Worm (Caenorhabditis elegans) whole organism, L1 larva: Measurements from ENCODE around the gene srg-38.

ENCODE experiments used
- C04F5.9 ChIP-seq: sonication (generic microtip); optimal IDR thresholded peaks from 2 replicates; lab custom pipeline; 2016; ENCODE audit warnings: missing genetic modification characterization, missing compliant biosample characterization
- C34B4.2 ChIP-seq: sonication (generic microtip); optimal IDR thresholded peaks from 2 replicates; lab custom pipeline; 2017; ENCODE audit warnings: mild to moderate bottlenecking, missing genetic modification characterization, missing compliant biosample characterization
- aha-1 ChIP-seq: fragments of 150-350 bp; optimal IDR thresholded peaks from 2 replicates; lab custom pipeline; 2014; ENCODE audit warnings: missing biosample characterization, missing genetic modification characterization
- aly-2 ChIP-seq: fragments of 150-350 bp; optimal IDR thresholded peaks from 2 replicates; lab custom pipeline; 2014; ENCODE audit warnings: missing biosample characterization, missing genetic modification characterization
- ama-1 ChIP-seq: fragments of 150-350 bp; optimal IDR thresholded peaks from 2 replicates; lab custom pipeline; 2014
- blmp-1 ChIP-seq: fragments of 150-350 bp; optimal IDR thresholded peaks from 2 replicates; lab custom pipeline; 2014; ENCODE audit warnings: missing biosample characterization, missing genetic modification characterization
- ceh-8 ChIP-seq: fragments of 200-800 bp; sonication (Bioruptor generic); optimal IDR thresholded peaks from 2 replicates; lab custom pipeline; 2018; ENCODE audit warnings: mild to moderate bottlenecking, missing genetic modification characterization, moderate library complexity, missing compliant biosample characterization
- ceh-82 ChIP-seq, 3 experiments: fragments of 150-350 bp in 1 of 3; sonication (generic microtip) in 2 of 3; optimal IDR thresholded peaks; 2 replicates each; lab custom pipeline; 2014 to 2017; ENCODE audit warnings: missing biosample characterization in 3 of 3, missing genetic modification characterization in 3 of 3
- dsc-1 ChIP-seq: sonication (generic microtip); optimal IDR thresholded peaks from 2 replicates; lab custom pipeline; 2016; ENCODE audit warnings: mild to moderate bottlenecking, missing genetic modification characterization, missing compliant biosample characterization
- efl-1 ChIP-seq, 4 experiments: fragments of 150-350 bp; optimal IDR thresholded peaks in 3 of 4; peaks in 1 of 4; 1 replicate in 1 of 4; 2 replicates in 3 of 4; lab custom pipeline; 2014; ENCODE audit warnings: missing biosample characterization in 2 of 4, missing genetic modification characterization in 2 of 4, missing genetic modification reagents in 2 of 4
- egl-27 ChIP-seq, 2 experiments: fragments of 150-350 bp in 1 of 2; sonication (generic microtip); optimal IDR thresholded peaks; 3 replicates each; lab custom pipeline; 2017 to 2018; ENCODE audit warnings: missing biosample characterization in 2 of 2, missing genetic modification characterization in 2 of 2, missing genetic modification reagents in 2 of 2
- elt-2 ChIP-seq: sonication (generic microtip); optimal IDR thresholded peaks from 2 replicates; lab custom pipeline; 2016; ENCODE audit warnings: missing genetic modification characterization, mild to moderate bottlenecking, inconsistent platforms, missing compliant biosample characterization, missing genetic modification reagents
- elt-3 ChIP-seq, 6 experiments: fragments of 150-350 bp in 1 of 6; sonication (generic microtip); optimal IDR thresholded peaks; 2 replicates each; lab custom pipeline; 2017 to 2018; ENCODE audit warnings: missing biosample characterization in 6 of 6, missing genetic modification characterization in 6 of 6, inconsistent platforms in 1 of 6
- ets-5 ChIP-seq: fragments of 200-800 bp; sonication (Bioruptor generic); IDR thresholded peaks from 2 replicates; pipeline ENCODE4 v1.3.6; 2022; ENCODE audit warnings: missing genetic modification characterization, missing compliant biosample characterization
- fos-1 ChIP-seq: fragments of 150-350 bp; optimal IDR thresholded peaks from 2 replicates; lab custom pipeline; 2014; ENCODE audit warnings: missing biosample characterization, missing genetic modification characterization
- grh-1 ChIP-seq: fragments of 200-800 bp; sonication (Bioruptor generic); IDR thresholded peaks from 2 replicates; pipeline ENCODE4 v1.3.6; 2022; ENCODE audit warnings: missing genetic modification reagents, missing genetic modification characterization, missing compliant biosample characterization
- lin-14 ChIP-seq: fragments of 200-800 bp; sonication (Bioruptor generic); optimal IDR thresholded peaks from 2 replicates; lab custom pipeline; 2018; ENCODE audit warnings: mild to moderate bottlenecking, missing genetic modification characterization, moderate library complexity, missing compliant biosample characterization
- lin-35 ChIP-seq, 2 experiments: fragments of 150-350 bp; optimal IDR thresholded peaks; 2 replicates each; lab custom pipeline; 2014; ENCODE audit warnings: missing biosample characterization in 2 of 2, missing genetic modification characterization in 2 of 2, missing genetic modification reagents in 2 of 2
- lsy-2 ChIP-seq, 2 experiments: fragments of 150-350 bp; optimal IDR thresholded peaks; 2 replicates each; lab custom pipeline; 2014; ENCODE audit warnings: missing biosample characterization in 2 of 2, missing genetic modification characterization in 2 of 2
- mdl-1 ChIP-seq, 2 experiments: fragments of 150-350 bp; optimal IDR thresholded peaks; 2 replicates each; lab custom pipeline; 2014 to 2017; ENCODE audit warnings: missing biosample characterization in 2 of 2, missing genetic modification characterization in 2 of 2, inconsistent platforms in 1 of 2
- mep-1 ChIP-seq: fragments of 150-350 bp; optimal IDR thresholded peaks from 2 replicates; lab custom pipeline; 2014; ENCODE audit warnings: missing biosample characterization, missing genetic modification characterization
- nhr-12 ChIP-seq: sonication (generic microtip); optimal IDR thresholded peaks from 2 replicates; lab custom pipeline; 2017; ENCODE audit warnings: missing biosample characterization, missing genetic modification characterization
- nhr-19 ChIP-seq: fragments of 200-800 bp; sonication (Bioruptor generic); conservative IDR thresholded peaks from 2 replicates; pipeline ENCODE4 v1.3.6; 2022; ENCODE audit warnings: missing genetic modification characterization, missing compliant biosample characterization
- nhr-20 ChIP-seq: sonication (generic microtip); optimal IDR thresholded peaks from 2 replicates; lab custom pipeline; 2016; ENCODE audit warnings: mild to moderate bottlenecking, missing genetic modification characterization, missing compliant biosample characterization
- nhr-237 ChIP-seq: fragments of 150-350 bp; optimal IDR thresholded peaks from 2 replicates; lab custom pipeline; 2014; ENCODE audit warnings: missing biosample characterization, missing genetic modification characterization
- nhr-28 ChIP-seq: fragments of 150-350 bp; optimal IDR thresholded peaks from 2 replicates; lab custom pipeline; 2014; ENCODE audit warnings: missing biosample characterization, missing genetic modification characterization
- nhr-71 ChIP-seq: sonication (generic microtip); optimal IDR thresholded peaks from 2 replicates; lab custom pipeline; 2016; ENCODE audit warnings: mild to moderate bottlenecking, missing genetic modification characterization, moderate library complexity, missing compliant biosample characterization
- nhr-76 ChIP-seq: sonication (generic microtip); optimal IDR thresholded peaks from 2 replicates; lab custom pipeline; 2017; ENCODE audit warnings: missing biosample characterization, missing genetic modification characterization
- nhr-85 ChIP-seq: sonication (generic microtip); peaks from one replicate; lab custom pipeline; 2016; ENCODE audit warnings: missing genetic modification characterization, inconsistent platforms, missing compliant biosample characterization
- nhr-90 ChIP-seq: sonication (generic microtip); optimal IDR thresholded peaks from 2 replicates; lab custom pipeline; 2016; ENCODE audit warnings: mild to moderate bottlenecking, missing genetic modification characterization, missing compliant biosample characterization; ENCODE audit not compliant: poor library complexity
- pag-3 ChIP-seq: sonication (generic microtip); optimal IDR thresholded peaks from 2 replicates; lab custom pipeline; 2017; ENCODE audit warnings: missing genetic modification characterization, mild to moderate bottlenecking, missing compliant biosample characterization, antibody characterized with exemption, borderline replicate concordance; ENCODE audit not compliant: insufficient read depth
- rnt-1 ChIP-seq: sonication (generic microtip); optimal IDR thresholded peaks from 2 replicates; lab custom pipeline; 2016; ENCODE audit warnings: mild to moderate bottlenecking, missing genetic modification characterization, moderate library complexity, missing compliant biosample characterization
- skn-1 ChIP-seq: fragments of 150-350 bp; optimal IDR thresholded peaks from 2 replicates; lab custom pipeline; 2014; ENCODE audit warnings: missing biosample characterization, missing genetic modification characterization
- snu-23 ChIP-seq: sonication (generic microtip); optimal IDR thresholded peaks from 2 replicates; lab custom pipeline; 2016; ENCODE audit warnings: missing genetic modification characterization, missing compliant biosample characterization
- swsn-7 ChIP-seq: sonication (generic microtip); optimal IDR thresholded peaks from 2 replicates; lab custom pipeline; 2016; ENCODE audit warnings: missing genetic modification characterization, missing compliant biosample characterization
- tbx-2 ChIP-seq: sonication (generic microtip); optimal IDR thresholded peaks from 2 replicates; lab custom pipeline; 2016; ENCODE audit warnings: missing genetic modification characterization, missing compliant biosample characterization
- unc-86 ChIP-seq: sonication (generic microtip); optimal IDR thresholded peaks from 2 replicates; lab custom pipeline; 2016; ENCODE audit warnings: missing genetic modification characterization, missing compliant biosample characterization
- xbp-1 ChIP-seq: sonication (generic microtip); optimal IDR thresholded peaks from 2 replicates; lab custom pipeline; 2016; ENCODE audit warnings: missing genetic modification characterization, missing compliant biosample characterization
- zip-4 ChIP-seq: fragments of 200-800 bp; sonication (Bioruptor generic); optimal IDR thresholded peaks from 2 replicates; lab custom pipeline; 2018; ENCODE audit warnings: mild to moderate bottlenecking, missing genetic modification characterization, moderate library complexity, missing compliant biosample characterization
- ztf-11 ChIP-seq, 2 experiments: sonication (generic microtip); optimal IDR thresholded peaks; 2 replicates each; lab custom pipeline; 2016 to 2017; ENCODE audit warnings: missing genetic modification characterization in 2 of 2, missing biosample characterization in 1 of 2, missing compliant biosample characterization in 1 of 2

srg-38 gene

ce11 chrV:11146958-11147779, 8.3 kb downstream of the srg-38 start, which contains the start of the genes T19C4.24 and nlp-33:
TSS of gene T19C4.24 (minus strand) at chrV:11147008.
TSS of gene nlp-33 (plus strand) at chrV:11147346.
- TF ChIP-seq snu-23 (peak; percentile 50), blmp-1 (tag; lab: Kevin White, UChicago) (peak; percentile 26), aly-2 (tag; lab: Kevin White, UChicago) (no peak), elt-3 (tag; optimal IDR thresholded peaks at IDR 0.05; lab: Kevin White, UChicago) (peak in 2 of 6 experiments; percentile 60 to 74), nhr-85 (peak; percentile 89), grh-1 (peak; percentile 30; the same call in 1 of the 2 replicates), ets-5 (GFP tag; lab: Robert Waterston, UW) (no peak), ama-1 (lab: Kevin White, UChicago) (peak; percentile 82), tbx-2 (tag; lab: Kevin White, UChicago) (peak; percentile 20), lin-14 (peak; percentile 63), nhr-71 (tag; lab: Kevin White, UChicago) (peak; percentile 40), nhr-76 (no peak), lin-35 (GFP tag; optimal IDR thresholded peaks at IDR 0.05; lab: Kevin White, UChicago) (peak in 1 of 2 experiments; percentile 19), swsn-7 (tag; lab: Kevin White, UChicago) (no peak), nhr-90 (tag; lab: Kevin White, UChicago) (peak; percentile 51), nhr-28 (tag; lab: Kevin White, UChicago) (no peak), nhr-20 (tag; lab: Kevin White, UChicago) (peak; percentile 54), lsy-2 (tag; optimal IDR thresholded peaks at IDR 0.05; lab: Kevin White, UChicago) (peak in 1 of 2 experiments; percentile 8), nhr-19 (GFP tag; lab: Robert Waterston, UW) (peak; percentile 16; the same call in 1 of the 2 replicates)

- TF ChIP-seq efl-1 (optimal IDR thresholded peaks at IDR 0.05; lab: Kevin White, UChicago) (no peak), efl-1 (GFP tag; optimal IDR thresholded peaks at IDR 0.05 in 1 of 2; lab: Kevin White, UChicago) (peak in 1 of 2 experiments; percentile 7), C04F5.9 (tag; lab: Kevin White, UChicago) (no peak)
Measured at ce11 chrV:11144694-11145093, 10.8 kb downstream of the srg-38 start, which contains the start of gene C06H2.7. TSS of gene C06H2.7 (minus strand) at chrV:11144794.

ce11 chrV:11141179-11141578, 14.3 kb downstream of the srg-38 start, which contains the start of gene folt-1:
TSS of gene folt-1 (plus strand) at chrV:11141479.
- TF ChIP-seq xbp-1 (tag; lab: Kevin White, UChicago) (no peak), blmp-1 (tag; lab: Kevin White, UChicago) (no peak), unc-86 (tag; lab: Kevin White, UChicago) (no peak), rnt-1 (tag; lab: Kevin White, UChicago) (no peak), elt-2 (tag; lab: Kevin White, UChicago) (no peak), swsn-7 (tag; lab: Kevin White, UChicago) (no peak), nhr-19 (GFP tag; lab: Robert Waterston, UW) (no peak), nhr-237 (no peak), efl-1 (optimal IDR thresholded peaks at IDR 0.05; lab: Kevin White, UChicago) (no peak), efl-1 (GFP tag; optimal IDR thresholded peaks at IDR 0.05 in 1 of 2; lab: Kevin White, UChicago) (no peak), ama-1 (lab: Kevin White, UChicago) (no peak), nhr-90 (tag; lab: Kevin White, UChicago) (no peak), ets-5 (GFP tag; lab: Robert Waterston, UW) (no peak)

- no peak for TF ChIP-seq xbp-1 (tag; lab: Kevin White, UChicago)
- TF ChIP-seq ceh-82 (tag; optimal IDR thresholded peaks at IDR 0.05; lab: Kevin White, UChicago): no peak
- no peak for TF ChIP-seq C34B4.2 (tag; lab: Kevin White, UChicago)
- TF ChIP-seq egl-27 (tag; optimal IDR thresholded peaks at IDR 0.05; lab: Kevin White, UChicago): no peak
- TF ChIP-seq rnt-1 (tag; lab: Kevin White, UChicago): peak; percentile 41
- TF ChIP-seq lsy-2 (tag; optimal IDR thresholded peaks at IDR 0.05; lab: Kevin White, UChicago): peak in 1 of 2 experiments; percentile 47
- no peak for TF ChIP-seq unc-86 (tag; lab: Kevin White, UChicago)
- peak in 1 of 2 experiments; percentile 25 for TF ChIP-seq efl-1 (optimal IDR thresholded peaks at IDR 0.05; lab: Kevin White, UChicago)
- TF ChIP-seq efl-1 (GFP tag; optimal IDR thresholded peaks at IDR 0.05 in 1 of 2; lab: Kevin White, UChicago): no peak
- peak; percentile 48 for TF ChIP-seq nhr-71 (tag; lab: Kevin White, UChicago)
- no peak for TF ChIP-seq aha-1 (tag; lab: Kevin White, UChicago)
- TF ChIP-seq fos-1 (tag; lab: Kevin White, UChicago): no peak
- peak; percentile 32 for TF ChIP-seq tbx-2 (tag; lab: Kevin White, UChicago)
- no peak for TF ChIP-seq skn-1 (tag; lab: Kevin White, UChicago)
- TF ChIP-seq dsc-1 (tag; lab: Kevin White, UChicago): peak; percentile 50
- TF ChIP-seq nhr-12 (tag; lab: Kevin White, UChicago): no peak
- no peak for TF ChIP-seq elt-3 (tag; optimal IDR thresholded peaks at IDR 0.05; lab: Kevin White, UChicago)
- peak; percentile 25 for TF ChIP-seq mep-1 (tag; lab: Kevin White, UChicago)
- no peak for TF ChIP-seq ceh-8 (GFP tag; lab: Kevin White, UChicago)
- no peak for TF ChIP-seq ztf-11 (tag; optimal IDR thresholded peaks at IDR 0.05; lab: Kevin White, UChicago)
- TF ChIP-seq ets-5 (GFP tag; lab: Robert Waterston, UW): no peak
- no peak for TF ChIP-seq pag-3
- TF ChIP-seq C04F5.9 (tag; lab: Kevin White, UChicago): no peak
- peak in 1 of 2 experiments; percentile 15 for TF ChIP-seq mdl-1 (tag; optimal IDR thresholded peaks at IDR 0.05; lab: Kevin White, UChicago)
- no peak for TF ChIP-seq zip-4 (GFP tag; lab: Kevin White, UChicago)
Measured at ce11 chrV:11140326-11140725, 15.1 kb downstream of the srg-38 start.
